Fruit fly (Drosophila melanogaster) whole organism, prepupa: ENCODE measurements around the gene Nse4.

Experiments used
- Blimp-1 ChIP-seq: fragments of 200-800 bp; sonication (Bioruptor generic); optimal IDR thresholded peaks from 3 replicates; lab custom pipeline; 2017; ENCODE audit warnings: missing biosample characterization, missing genetic modification characterization, mild to moderate bottlenecking, moderate library complexity, missing genetic modification reagents
- CG10631 ChIP-seq: fragments of 200-800 bp; sonication (Bioruptor generic); optimal IDR thresholded peaks from 2 replicates; lab custom pipeline; 2016; ENCODE audit warnings: missing biosample characterization, missing genetic modification characterization
- CG11902 ChIP-seq: fragments of 200-800 bp; sonication (Bioruptor generic); optimal IDR thresholded peaks from 3 replicates; lab custom pipeline; 2016; ENCODE audit warnings: missing biosample characterization, missing genetic modification characterization
- CG16779 ChIP-seq: fragments of 200-800 bp; sonication (Bioruptor generic); optimal IDR thresholded peaks from 3 replicates; lab custom pipeline; 2017; ENCODE audit warnings: missing biosample characterization, mild to moderate bottlenecking, missing genetic modification characterization
- CG3032 ChIP-seq: fragments of 200-800 bp; optimal IDR thresholded peaks from 2 replicates; lab custom pipeline; 2019; ENCODE audit warnings: missing biosample characterization, mild to moderate bottlenecking, missing genetic modification characterization, moderate library complexity
- CG31627 ChIP-seq: fragments of 200-800 bp; sonication (Bioruptor generic); optimal IDR thresholded peaks from 3 replicates; lab custom pipeline; 2016; ENCODE audit warnings: missing biosample characterization, missing genetic modification characterization
- CG34406 ChIP-seq: fragments of 200-800 bp; sonication (Bioruptor generic); optimal IDR thresholded peaks from 3 replicates; lab custom pipeline; 2016; ENCODE audit warnings: missing biosample characterization, missing genetic modification characterization
- CG3919 ChIP-seq: fragments of 200-800 bp; sonication (Bioruptor generic); optimal IDR thresholded peaks from 3 replicates; lab custom pipeline; 2016; ENCODE audit warnings: missing biosample characterization, missing genetic modification characterization
- CG6792 ChIP-seq: fragments of 200-800 bp; sonication (Bioruptor generic); optimal IDR thresholded peaks from 3 replicates; lab custom pipeline; 2016; ENCODE audit warnings: missing biosample characterization, missing genetic modification characterization
- CG6808 ChIP-seq: fragments of 200-800 bp; sonication (Bioruptor generic); optimal IDR thresholded peaks from 3 replicates; lab custom pipeline; 2017; ENCODE audit warnings: missing biosample characterization, missing genetic modification characterization, mild to moderate bottlenecking, moderate library complexity, missing genetic modification reagents
- CG8119 ChIP-seq: fragments of 200-800 bp; sonication (Bioruptor generic); IDR thresholded peaks from 3 replicates; pipeline ENCODE4 v1.3.6; 2022; ENCODE audit warnings: missing biosample characterization, missing genetic modification characterization
- CG8319 ChIP-seq: fragments of 200-800 bp; sonication (Bioruptor generic); optimal IDR thresholded peaks from 3 replicates; lab custom pipeline; 2016; ENCODE audit warnings: missing biosample characterization, missing genetic modification characterization
- CG9139 ChIP-seq: fragments of 200-800 bp; sonication (Bioruptor generic); optimal IDR thresholded peaks from 3 replicates; lab custom pipeline; 2017; ENCODE audit warnings: missing biosample characterization, mild to moderate bottlenecking, missing genetic modification characterization
- Eip75B ChIP-seq: fragments of 200-800 bp; sonication (Bioruptor generic); optimal IDR thresholded peaks from 3 replicates; lab custom pipeline; 2016; ENCODE audit warnings: missing biosample characterization, missing genetic modification characterization
- Eip78C ChIP-seq: fragments of 200-800 bp; sonication (Bioruptor generic); peaks from one replicate; lab custom pipeline; 2016; ENCODE audit warnings: missing biosample characterization, missing genetic modification characterization
- Eip93F ChIP-seq: fragments of 200-800 bp; sonication (Bioruptor generic); optimal IDR thresholded peaks from 2 replicates; lab custom pipeline; 2016; ENCODE audit warnings: missing biosample characterization, mild to moderate bottlenecking, missing genetic modification characterization
- Ets21C ChIP-seq: fragments of 200-800 bp; sonication (Bioruptor generic); optimal IDR thresholded peaks from 3 replicates; lab custom pipeline; 2016; ENCODE audit warnings: missing biosample characterization, missing genetic modification characterization
- Hr39 ChIP-seq: fragments of 200-800 bp; sonication (Bioruptor generic); optimal IDR thresholded peaks from 2 replicates; lab custom pipeline; 2016; ENCODE audit warnings: missing biosample characterization, missing genetic modification characterization
- Hr4 ChIP-seq: fragments of 200-800 bp; sonication (Bioruptor generic); optimal IDR thresholded peaks from 3 replicates; lab custom pipeline; 2016; ENCODE audit warnings: missing biosample characterization, missing genetic modification characterization
- Lpt ChIP-seq: fragments of 200-800 bp; sonication (Bioruptor generic); optimal IDR thresholded peaks from 3 replicates; lab custom pipeline; 2016; ENCODE audit warnings: missing biosample characterization, missing genetic modification characterization
- OdsH ChIP-seq: fragments of 200-800 bp; sonication (Bioruptor generic); optimal IDR thresholded peaks from 3 replicates; lab custom pipeline; 2016; ENCODE audit warnings: missing biosample characterization, missing genetic modification characterization
- Smox ChIP-seq: fragments of 200-800 bp; sonication (Bioruptor generic); optimal IDR thresholded peaks from 3 replicates; lab custom pipeline; 2016; ENCODE audit warnings: missing biosample characterization, missing genetic modification characterization
- Sox15 ChIP-seq: fragments of 200-800 bp; sonication (Bioruptor generic); optimal IDR thresholded peaks from 3 replicates; lab custom pipeline; 2016; ENCODE audit warnings: missing biosample characterization, missing genetic modification characterization
- acj6 ChIP-seq: fragments of 200-800 bp; sonication (Bioruptor generic); optimal IDR thresholded peaks from 3 replicates; lab custom pipeline; 2016; ENCODE audit warnings: missing biosample characterization, missing genetic modification characterization
- dsx ChIP-seq: fragments of 200-800 bp; optimal IDR thresholded peaks from 3 replicates; lab custom pipeline; 2019; ENCODE audit warnings: missing biosample characterization, mild to moderate bottlenecking, missing genetic modification characterization, moderate library complexity; ENCODE audit not compliant: poor library complexity, severe bottlenecking
- eg ChIP-seq: fragments of 200-800 bp; sonication (Bioruptor generic); IDR thresholded peaks from 3 replicates; pipeline ENCODE4 v1.3.6; 2022; ENCODE audit warnings: missing biosample characterization, missing genetic modification characterization
- esn ChIP-seq: fragments of 200-800 bp; sonication (Bioruptor generic); optimal IDR thresholded peaks from 2 replicates; lab custom pipeline; 2016; ENCODE audit warnings: missing biosample characterization, mild to moderate bottlenecking, missing genetic modification characterization, moderate library complexity
- fd85E ChIP-seq: fragments of 200-800 bp; sonication (Bioruptor generic); optimal IDR thresholded peaks from 3 replicates; lab custom pipeline; 2016; ENCODE audit warnings: missing biosample characterization, missing genetic modification characterization
- fkh ChIP-seq: fragments of 200-800 bp; sonication (Bioruptor generic); optimal IDR thresholded peaks from 3 replicates; lab custom pipeline; 2017; ENCODE audit warnings: missing biosample characterization, mild to moderate bottlenecking, missing genetic modification characterization, moderate library complexity
- lz ChIP-seq: fragments of 200-800 bp; sonication (Bioruptor generic); optimal IDR thresholded peaks from 3 replicates; lab custom pipeline; 2016; ENCODE audit warnings: missing biosample characterization, missing genetic modification characterization
- pdm3 ChIP-seq: fragments of 200-800 bp; sonication (Bioruptor generic); optimal IDR thresholded peaks from 3 replicates; lab custom pipeline; 2016; ENCODE audit warnings: missing biosample characterization, missing genetic modification characterization
- spab ChIP-seq: fragments of 200-800 bp; sonication (Bioruptor generic); optimal IDR thresholded peaks from 2 replicates; lab custom pipeline; 2017; ENCODE audit warnings: missing biosample characterization, mild to moderate bottlenecking, missing genetic modification characterization, missing genetic modification reagents
- svp ChIP-seq: fragments of 200-800 bp; sonication (Bioruptor generic); peaks from one replicate; lab custom pipeline; 2016; ENCODE audit warnings: missing biosample characterization, missing genetic modification characterization
- topi ChIP-seq: fragments of 200-800 bp; sonication (Bioruptor generic); optimal IDR thresholded peaks from 3 replicates; lab custom pipeline; 2016; ENCODE audit warnings: missing biosample characterization, missing genetic modification characterization
- vri ChIP-seq: fragments of 200-800 bp; sonication (Bioruptor generic); optimal IDR thresholded peaks from 3 replicates; lab custom pipeline; 2016; ENCODE audit warnings: missing biosample characterization, mild to moderate bottlenecking, missing genetic modification characterization

The Nse4 gene

DNA sequence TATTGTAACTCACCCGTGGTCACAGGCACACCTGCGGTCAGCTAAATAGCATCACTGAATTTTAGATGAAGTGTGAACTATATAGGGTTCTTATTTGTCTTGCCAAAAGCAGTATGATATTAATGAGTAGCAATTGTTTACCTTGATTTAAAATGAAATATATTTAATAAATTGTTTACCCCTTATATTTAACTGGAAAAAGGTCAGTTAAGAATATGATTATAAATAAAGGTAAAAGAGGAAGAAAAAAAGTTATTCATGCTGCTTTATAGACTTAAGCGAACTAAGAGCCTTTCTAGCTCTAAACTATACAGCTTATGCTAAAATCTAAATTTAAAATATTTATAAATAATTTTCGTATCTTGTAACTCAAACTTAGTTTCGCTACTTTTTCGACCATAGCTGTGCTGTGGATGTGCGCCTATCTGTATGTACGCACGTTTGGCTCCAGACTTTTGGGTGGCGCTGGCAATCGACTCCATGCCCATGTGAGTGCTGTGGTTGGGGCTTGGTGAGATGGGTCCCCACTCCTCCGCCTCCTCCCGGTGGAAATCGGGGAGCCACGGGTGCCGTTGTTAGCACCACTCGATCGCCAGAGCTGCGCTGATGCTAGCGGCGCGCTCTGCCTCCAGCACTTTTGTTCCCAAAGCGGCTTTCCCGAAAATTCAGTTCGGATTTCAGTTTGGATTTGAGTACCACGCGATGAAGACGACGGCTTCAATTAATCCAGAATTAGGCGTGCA is 3.0 kb downstream of the Nse4 start, which contains the start of gene loh:
Gene loh, plus strand, starts transcription at position 487 of the 743 bp plus-strand sequence.
- no peak for TF ChIP-seq Eip75B (GFP tag; lab: Kevin White, UChicago)
- peak; percentile 37 for TF ChIP-seq CG6792
- TF ChIP-seq CG9139 (GFP tag; lab: Kevin White, UChicago): no peak
- no peak for TF ChIP-seq CG31627
- peak; percentile 40 for TF ChIP-seq acj6 (GFP tag; lab: Kevin White, UChicago)
- TF ChIP-seq CG8119 (GFP tag; lab: Robert Waterston, UW): no peak
- TF ChIP-seq Ets21C (GFP tag; lab: Kevin White, UChicago): no peak
- peak; percentile 49 for TF ChIP-seq CG10631 (GFP tag; lab: Kevin White, UChicago)
- TF ChIP-seq lz (GFP tag; lab: Kevin White, UChicago): peak; percentile 1
- TF ChIP-seq Blimp-1: peak; percentile 8
- TF ChIP-seq CG8319 (GFP tag; lab: Kevin White, UChicago): no peak
- peak; percentile 35 for TF ChIP-seq topi (GFP tag; lab: Kevin White, UChicago)
- TF ChIP-seq fkh (GFP tag; lab: Kevin White, UChicago): no peak
- peak; percentile 60 for TF ChIP-seq esn (GFP tag; lab: Kevin White, UChicago)
- peak; percentile 32 for TF ChIP-seq Hr4 (GFP tag; lab: Kevin White, UChicago)
- TF ChIP-seq CG6808: no peak
- no peak for TF ChIP-seq Sox15
- no peak for TF ChIP-seq CG16779 (tag; lab: Kevin White, UChicago)
- TF ChIP-seq CG3032: peak; percentile 29
- peak; percentile 50 for TF ChIP-seq OdsH
- TF ChIP-seq Eip78C: peak; percentile 86
- TF ChIP-seq dsx: no peak
- peak; percentile 13 for TF ChIP-seq CG11902 (GFP tag; lab: Kevin White, UChicago)
- no peak for TF ChIP-seq spab (GFP tag; lab: Kevin White, UChicago)

DNA sequence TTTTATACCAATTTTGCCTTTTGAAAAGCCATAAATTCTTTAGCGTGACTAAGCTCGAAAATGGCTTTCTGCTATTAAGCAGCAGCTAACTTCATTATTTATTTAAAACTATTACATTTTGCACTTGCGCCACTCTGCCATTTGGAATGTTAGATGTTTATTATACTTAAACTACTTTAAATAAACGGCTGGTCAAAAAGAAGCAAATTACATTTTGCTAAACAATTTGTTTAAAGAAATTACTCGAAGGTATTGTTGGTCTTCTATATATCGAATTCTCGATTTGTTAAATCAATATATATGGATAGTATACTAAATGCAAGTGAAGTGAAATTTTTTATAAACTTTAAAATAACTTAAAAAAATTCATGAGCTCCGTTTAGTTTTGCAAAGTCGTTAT is 13.1 kb downstream of the Nse4 start, which contains the start of gene ppk10:
Gene ppk10, minus strand, starts transcription at position 101 of the 400 bp plus-strand sequence.
- TF ChIP-seq CG9139 (GFP tag; lab: Kevin White, UChicago): no peak
- TF ChIP-seq CG3919 (GFP tag; lab: Kevin White, UChicago): no peak
- no peak for TF ChIP-seq Smox
- no peak for TF ChIP-seq pdm3
- TF ChIP-seq lz (GFP tag; lab: Kevin White, UChicago): no peak
- no peak for TF ChIP-seq Lpt
- TF ChIP-seq fd85E: no peak
- TF ChIP-seq CG34406 (GFP tag; lab: Kevin White, UChicago): no peak
- no peak for TF ChIP-seq Eip93F (GFP tag; lab: Kevin White, UChicago)
- no peak for TF ChIP-seq CG11902 (GFP tag; lab: Kevin White, UChicago)
- no peak for TF ChIP-seq Hr39
- TF ChIP-seq eg (GFP tag; lab: Robert Waterston, UW): no peak
- TF ChIP-seq, all 60 proteins: peak for 0

DNA sequence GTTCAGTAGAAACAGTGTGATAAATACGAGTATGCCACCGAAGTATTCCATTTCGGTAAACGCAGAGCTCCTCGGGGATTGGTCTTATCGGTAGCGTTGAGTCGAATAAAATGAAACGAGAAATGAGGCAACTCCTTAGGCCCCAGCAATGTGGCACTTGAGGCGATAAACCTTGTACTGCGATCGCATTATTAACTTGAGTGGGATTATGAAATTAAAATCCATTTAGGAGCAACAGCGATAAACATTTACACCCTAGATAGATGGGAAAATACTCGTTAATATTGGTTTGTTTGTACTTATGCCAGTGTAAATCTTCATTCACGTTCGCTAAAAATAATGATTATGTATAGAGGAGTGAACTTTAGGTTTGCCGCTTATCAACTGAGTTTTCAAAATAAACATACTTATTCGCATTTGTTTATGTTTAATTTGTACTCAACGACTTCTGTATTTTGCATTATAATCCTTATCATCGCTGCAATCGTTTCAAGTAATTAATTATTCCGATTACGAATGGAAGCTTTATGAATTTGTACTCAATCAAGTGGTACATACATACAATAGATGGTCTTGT is 16.8 kb downstream of the Nse4 start:
- TF ChIP-seq svp (GFP tag; lab: Kevin White, UChicago) (peak; percentile 78), vri (peak; percentile 93), Blimp-1 (no peak), Eip78C (peak; percentile 53)
- TF ChIP-seq, all 60 proteins: peak for 3
